Fruit fly (Drosophila melanogaster): ENCODE results near the gene Obp83ef.

DNA sequence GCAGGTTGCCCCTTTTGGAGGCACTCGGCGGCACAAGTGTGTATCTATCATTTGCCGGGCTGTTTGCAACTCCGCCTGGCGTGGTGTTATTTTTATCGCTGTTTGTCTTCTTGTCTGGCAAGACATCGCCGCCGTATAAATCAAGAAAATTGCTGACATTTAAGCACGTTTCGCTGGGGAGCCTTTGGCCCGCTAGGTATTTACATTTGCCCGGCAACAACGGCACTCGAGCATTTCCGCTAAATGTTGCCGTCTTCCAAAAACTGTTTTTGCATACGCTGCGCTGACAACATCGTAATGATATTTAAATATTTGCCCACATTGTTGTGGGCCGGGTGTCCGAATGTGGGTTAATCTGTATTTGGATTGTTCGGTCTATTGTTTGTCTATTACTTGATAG, 12.5 kb downstream of the Obp83ef start:
- TF ChIP-seq usp (GFP tag; optimal IDR thresholded peaks at IDR 0.05): no peak
- TF ChIP-seq pan (optimal IDR thresholded peaks at IDR 0.05): no peak
- no peak for TF ChIP-seq CG8478 (optimal IDR thresholded peaks at IDR 0.05)
- TF ChIP-seq EcR (GFP tag; optimal IDR thresholded peaks at IDR 0.05): no peak
- no peak for TF ChIP-seq Dll (optimal IDR thresholded peaks at IDR 0.05)
- no peak for TF ChIP-seq psq (optimal IDR thresholded peaks at IDR 0.05)
